Fruit fly (Drosophila melanogaster) whole organism, embryonic: ENCODE results near the gene Zw.

Experiments used
- ATbp ChIP-seq: fragments of 200-800 bp; sonication (Bioruptor generic); optimal IDR thresholded peaks from 2 replicates; lab custom pipeline; 2017; ENCODE audit warnings: missing biosample characterization, mild to moderate bottlenecking, missing genetic modification characterization, missing genetic modification reagents
- Aef1 ChIP-seq: fragments of 200-800 bp; sonication (Bioruptor generic); IDR thresholded peaks from 3 replicates; pipeline ENCODE4 v1.3.6; 2022; ENCODE audit warnings: missing biosample characterization, missing genetic modification characterization
- CG10543 ChIP-seq: fragments of 200-800 bp; sonication (Bioruptor generic); optimal IDR thresholded peaks from 3 replicates; lab custom pipeline; 2017; ENCODE audit warnings: missing biosample characterization, mild to moderate bottlenecking, missing genetic modification characterization, moderate library complexity
- CG14050 ChIP-seq: fragments of 200-800 bp; sonication (Bioruptor generic); IDR thresholded peaks from 3 replicates; pipeline ENCODE4 v1.3.6; 2022; ENCODE audit warnings: missing biosample characterization, missing genetic modification characterization
- CG14965 ChIP-seq: fragments of 200-800 bp; sonication (Bioruptor generic); optimal IDR thresholded peaks from 2 replicates; lab custom pipeline; 2016; ENCODE audit warnings: missing biosample characterization, missing genetic modification characterization, borderline replicate concordance
- CG15269 ChIP-seq: fragments of 200-800 bp; sonication (Bioruptor generic); optimal IDR thresholded peaks from 2 replicates; lab custom pipeline; 2018; ENCODE audit warnings: missing biosample characterization, mild to moderate bottlenecking, missing genetic modification characterization, moderate library complexity
- CG1647 ChIP-seq: fragments of 200-800 bp; sonication (Bioruptor generic); optimal IDR thresholded peaks from 3 replicates; lab custom pipeline; 2016; ENCODE audit warnings: missing biosample characterization, missing genetic modification characterization
- CG2889 ChIP-seq: fragments of 200-800 bp; sonication (Bioruptor generic); IDR thresholded peaks from 3 replicates; pipeline ENCODE4 v1.3.6; 2022; ENCODE audit warnings: missing biosample characterization, missing genetic modification characterization
- CG30403 ChIP-seq: fragments of 200-800 bp; sonication (Bioruptor generic); optimal IDR thresholded peaks from 3 replicates; lab custom pipeline; 2016; ENCODE audit warnings: missing biosample characterization, missing genetic modification characterization
- CG31224 ChIP-seq: fragments of 200-800 bp; sonication (Bioruptor generic); IDR thresholded peaks from 2 replicates; pipeline ENCODE4 v1.3.6; 2022; ENCODE audit warnings: missing biosample characterization, missing genetic modification characterization
- CG3838 ChIP-seq: fragments of 200-800 bp; sonication (Bioruptor generic); optimal IDR thresholded peaks from 3 replicates; lab custom pipeline; 2016; ENCODE audit warnings: missing biosample characterization, missing genetic modification characterization
- CG42726 ChIP-seq: fragments of 200-800 bp; sonication (Bioruptor generic); IDR thresholded peaks from 2 replicates; pipeline ENCODE4 v1.3.6; 2022; ENCODE audit warnings: missing biosample characterization, missing genetic modification characterization; ENCODE audit not compliant: partially characterized antibody
- CG4360 ChIP-seq: fragments of 200-800 bp; sonication (Bioruptor generic); IDR thresholded peaks from 2 replicates; pipeline ENCODE4 v1.3.6; 2022; ENCODE audit warnings: missing biosample characterization, missing genetic modification characterization
- CG6791 ChIP-seq: fragments of 200-800 bp; sonication (Bioruptor generic); IDR thresholded peaks from 3 replicates; pipeline ENCODE4 v1.3.6; 2022; ENCODE audit warnings: missing biosample characterization, missing genetic modification characterization; ENCODE audit not compliant: partially characterized antibody
- CG8765 ChIP-seq: fragments of 200-800 bp; sonication (Bioruptor generic); IDR thresholded peaks from 2 replicates; pipeline ENCODE4 v1.3.6; 2022; ENCODE audit warnings: missing biosample characterization, missing genetic modification characterization
- CG9215 ChIP-seq: fragments of 200-800 bp; sonication (Bioruptor generic); IDR thresholded peaks from 2 replicates; pipeline ENCODE4 v1.3.6; 2022; ENCODE audit warnings: missing biosample characterization, missing genetic modification characterization
- CG9609 ChIP-seq: fragments of 200-800 bp; sonication (Bioruptor generic); optimal IDR thresholded peaks from 3 replicates; lab custom pipeline; 2016; ENCODE audit warnings: missing biosample characterization, missing genetic modification characterization
- CG9817 ChIP-seq: fragments of 200-800 bp; sonication (Bioruptor generic); optimal IDR thresholded peaks from 2 replicates; lab custom pipeline; 2018; ENCODE audit warnings: missing biosample characterization, mild to moderate bottlenecking, missing genetic modification characterization, moderate library complexity
- CrebB ChIP-seq: fragments of 200-800 bp; sonication (Bioruptor generic); optimal IDR thresholded peaks from 3 replicates; lab custom pipeline; 2018; ENCODE audit warnings: missing biosample characterization, mild to moderate bottlenecking, missing genetic modification characterization
- Dek ChIP-seq: fragments of 200-800 bp; sonication (Bioruptor generic); optimal IDR thresholded peaks from 3 replicates; lab custom pipeline; 2019; ENCODE audit warnings: missing biosample characterization, mild to moderate bottlenecking, missing genetic modification characterization, moderate library complexity
- Dref ChIP-seq: fragments of 200-800 bp; sonication (Bioruptor generic); IDR thresholded peaks from 2 replicates; pipeline ENCODE4 v1.3.6; 2022; ENCODE audit warnings: missing biosample characterization, missing genetic modification characterization
- H15 ChIP-seq: fragments of 200-800 bp; sonication (Bioruptor generic); IDR thresholded peaks from 3 replicates; pipeline ENCODE4 v1.3.6; 2022; ENCODE audit warnings: missing biosample characterization, missing genetic modification characterization
- HLH4C ChIP-seq: fragments of 200-800 bp; sonication (Bioruptor generic); IDR thresholded peaks from 3 replicates; pipeline ENCODE4 v1.3.6; 2022; ENCODE audit warnings: missing biosample characterization, missing genetic modification characterization; ENCODE audit not compliant: partially characterized antibody
- Hr78 ChIP-seq, 2 experiments: fragments of 200-800 bp in 1 of 2; fragments of >200 bp in 1 of 2; sonication (Bioruptor generic) in 1 of 2; optimal IDR thresholded peaks; 2 replicates each; lab custom pipeline; 2017 to 2019; ENCODE audit warnings: missing biosample characterization in 2 of 2, missing genetic modification characterization in 2 of 2, mild to moderate bottlenecking in 1 of 2, moderate library complexity in 1 of 2
- Oaz ChIP-seq: fragments of 200-800 bp; sonication (Bioruptor generic); IDR thresholded peaks from 2 replicates; pipeline ENCODE4 v1.3.6; 2022; ENCODE audit warnings: missing biosample characterization, missing genetic modification characterization
- Six4 ChIP-seq: fragments of 200-800 bp; sonication (Bioruptor generic); optimal IDR thresholded peaks from 2 replicates; lab custom pipeline; 2016; ENCODE audit warnings: missing biosample characterization, missing genetic modification characterization
- amos ChIP-seq: fragments of 200-800 bp; sonication (Bioruptor generic); IDR thresholded peaks from 2 replicates; pipeline ENCODE4 v1.3.6; 2022; ENCODE audit warnings: missing biosample characterization, missing genetic modification characterization; ENCODE audit not compliant: partially characterized antibody
- ara ChIP-seq: fragments of 200-800 bp; sonication (Bioruptor generic); IDR thresholded peaks from 2 replicates; pipeline ENCODE4 v1.3.6; 2022; ENCODE audit warnings: missing biosample characterization, missing genetic modification characterization
- bcd ChIP-seq: fragments of 200-800 bp; sonication (Bioruptor generic); optimal IDR thresholded peaks from 2 replicates; lab custom pipeline; 2017; ENCODE audit warnings: missing biosample characterization, mild to moderate bottlenecking, missing genetic modification characterization
- chif ChIP-seq, 2 experiments: fragments of 200-800 bp; sonication (Bioruptor generic); optimal IDR thresholded peaks; 3 replicates each; lab custom pipeline; 2016; ENCODE audit warnings: missing biosample characterization in 2 of 2, missing genetic modification characterization in 2 of 2
- chm ChIP-seq: fragments of 200-800 bp; sonication (Bioruptor generic); IDR thresholded peaks from 2 replicates; pipeline ENCODE4 v1.3.6; 2022; ENCODE audit warnings: missing biosample characterization, missing genetic modification characterization
- ci ChIP-seq: fragments of 200-800 bp; sonication (Bioruptor generic); IDR thresholded peaks from 3 replicates; pipeline ENCODE4 v1.3.6; 2022; ENCODE audit warnings: missing biosample characterization, missing genetic modification characterization
- danr ChIP-seq: fragments of 200-800 bp; sonication (Bioruptor generic); IDR thresholded peaks from 2 replicates; pipeline ENCODE4 v1.3.6; 2022; ENCODE audit warnings: missing biosample characterization, missing genetic modification characterization
- dmrt11E ChIP-seq: fragments of 200-800 bp; sonication (Bioruptor generic); optimal IDR thresholded peaks from 3 replicates; lab custom pipeline; 2018; ENCODE audit warnings: missing biosample characterization, mild to moderate bottlenecking, missing genetic modification characterization, moderate library complexity
- en ChIP-seq: fragments of 200-800 bp; sonication (Bioruptor generic); optimal IDR thresholded peaks from 2 replicates; lab custom pipeline; 2016; ENCODE audit warnings: missing biosample characterization, missing genetic modification characterization
- hkb ChIP-seq, 2 experiments: fragments of 200-800 bp in 1 of 2; fragments of >200 bp in 1 of 2; sonication (Bioruptor generic) in 1 of 2; IDR thresholded peaks in 1 of 2; optimal IDR thresholded peaks in 1 of 2; 2 replicates each; pipeline versions ENCODE4 v1.3.6 to Lab custom; 2017 to 2022; ENCODE audit warnings: missing biosample characterization in 1 of 2, missing genetic modification characterization in 1 of 2
- inv ChIP-seq: fragments of 200-800 bp; sonication (Bioruptor generic); IDR thresholded peaks from 2 replicates; pipeline ENCODE4 v1.3.6; 2022; ENCODE audit warnings: missing biosample characterization, missing genetic modification characterization; ENCODE audit not compliant: partially characterized antibody
- jing ChIP-seq: fragments of 200-800 bp; sonication (Bioruptor generic); optimal IDR thresholded peaks from 2 replicates; lab custom pipeline; 2018; ENCODE audit warnings: missing biosample characterization, mild to moderate bottlenecking, missing genetic modification characterization
- knrl ChIP-seq: fragments of 200-800 bp; sonication (Bioruptor generic); IDR thresholded peaks from 3 replicates; pipeline ENCODE4 v1.3.6; 2022; ENCODE audit warnings: missing biosample characterization, missing genetic modification characterization; ENCODE audit not compliant: partially characterized antibody
- lmd ChIP-seq: fragments of 200-800 bp; sonication (Bioruptor generic); IDR thresholded peaks from 2 replicates; pipeline ENCODE4 v1.3.6; 2022; ENCODE audit warnings: missing biosample characterization, missing genetic modification characterization
- mirr ChIP-seq: fragments of 200-800 bp; sonication (Bioruptor generic); optimal IDR thresholded peaks from 3 replicates; lab custom pipeline; 2018; ENCODE audit warnings: missing biosample characterization, mild to moderate bottlenecking, missing genetic modification characterization
- nerfin-2 ChIP-seq: fragments of 200-800 bp; sonication (Bioruptor generic); IDR thresholded peaks from 2 replicates; pipeline ENCODE4 v1.3.6; 2022; ENCODE audit warnings: missing biosample characterization, missing genetic modification characterization; ENCODE audit not compliant: partially characterized antibody
- nom ChIP-seq: fragments of 200-800 bp; sonication (Bioruptor generic); optimal IDR thresholded peaks from 2 replicates; lab custom pipeline; 2017; ENCODE audit warnings: missing biosample characterization, missing genetic modification characterization, mild to moderate bottlenecking, moderate library complexity, missing genetic modification reagents
- org-1 ChIP-seq: fragments of 200-800 bp; sonication (Bioruptor generic); optimal IDR thresholded peaks from 2 replicates; lab custom pipeline; 2017; ENCODE audit warnings: missing biosample characterization, missing genetic modification characterization
- sug ChIP-seq: fragments of 200-800 bp; optimal IDR thresholded peaks from 2 replicates; lab custom pipeline; 2019; ENCODE audit warnings: missing biosample characterization, mild to moderate bottlenecking, missing genetic modification characterization, moderate library complexity
- tna ChIP-seq: fragments of 200-800 bp; sonication (Bioruptor generic); IDR thresholded peaks from 2 replicates; pipeline ENCODE4 v1.3.6; 2022; ENCODE audit warnings: missing biosample characterization, missing genetic modification characterization; ENCODE audit not compliant: partially characterized antibody
- ttk ChIP-seq: fragments of 200-800 bp; sonication (Bioruptor generic); IDR thresholded peaks from 2 replicates; pipeline ENCODE4 v2.1.2; 2022; ENCODE audit warnings: missing biosample characterization, missing genetic modification characterization
- wdn ChIP-seq: fragments of 200-800 bp; sonication (Bioruptor generic); IDR thresholded peaks from 2 replicates; pipeline ENCODE4 v1.3.6; 2022; ENCODE audit warnings: missing biosample characterization, missing genetic modification characterization

Zw gene

DNA sequence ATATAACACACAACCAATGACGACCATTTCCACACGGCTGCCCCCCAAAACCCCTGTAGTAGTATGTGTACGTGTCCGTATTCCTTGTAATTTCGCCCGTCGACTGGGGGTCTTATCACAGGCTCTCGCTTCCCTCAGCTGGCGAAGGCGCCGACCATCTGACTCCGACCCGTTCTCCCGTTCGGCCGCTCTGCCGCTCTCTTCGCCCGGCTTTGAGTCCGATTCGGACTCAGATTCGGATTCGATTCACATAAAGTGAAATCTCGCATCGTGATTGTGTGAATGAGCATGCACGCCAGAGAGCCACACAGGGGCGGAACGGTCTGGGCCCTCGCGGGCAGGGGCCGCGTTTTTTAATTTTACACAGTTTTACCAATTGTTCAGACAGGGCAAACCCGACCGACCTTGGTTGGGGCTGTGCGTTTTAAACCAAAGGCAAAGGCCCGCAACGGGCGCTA, 1.3 kb upstream of the Zw start (continued):
- TF ChIP-seq chm = peak; percentile 26; the same call in 1 of the 2 replicates
- peak in 1 of 2 experiments; percentile 8 for TF ChIP-seq chif (GFP tag; optimal IDR thresholded peaks at IDR 0.05; lab: Kevin White, UChicago)
- TF ChIP-seq wdn (GFP tag; lab: Robert Waterston, UW) = peak; percentile 29; the same call in 1 of the 2 replicates
- TF ChIP-seq Dek (tag; lab: Kevin White, UChicago) = peak; percentile 13
- TF ChIP-seq Six4 (GFP tag; lab: Kevin White, UChicago) = no peak
- TF ChIP-seq org-1 = no peak
- peak; percentile 30 for TF ChIP-seq CG30403
- peak; percentile 62 for TF ChIP-seq lmd (GFP tag; lab: Robert Waterston, UW)
- TF ChIP-seq en (GFP tag; lab: Kevin White, UChicago) = no peak
- TF ChIP-seq Dref (GFP tag; lab: Robert Waterston, UW) = 0 out of 2 replicates have a peak, but pooled peaks have one; percentile 17
- TF ChIP-seq CG1647 (GFP tag; lab: Kevin White, UChicago) = no peak
- peak; percentile 73 for TF ChIP-seq Aef1
- no peak for TF ChIP-seq ATbp
- no peak for TF ChIP-seq jing (GFP tag; lab: Kevin White, UChicago)
- TF ChIP-seq dmrt11E (tag; lab: Kevin White, UChicago) = no peak
- no peak for TF ChIP-seq danr (GFP tag; lab: Robert Waterston, UW)
- TF ChIP-seq CG4360 = 0 out of 2 replicates have a peak, but pooled peaks have one; percentile 10
- peak; percentile 71 for TF ChIP-seq CG6791
- TF ChIP-seq HLH4C (GFP tag; lab: Robert Waterston, UW) = peak; percentile 57; the same call in 2 of the 3 replicates
- no peak for TF ChIP-seq CG14965 (GFP tag; lab: Kevin White, UChicago)
- peak; percentile 63; the same call in 1 of the 3 replicates for TF ChIP-seq CG2889 (GFP tag; lab: Robert Waterston, UW)
- TF ChIP-seq inv = peak; percentile 67
- 0 out of 2 replicates have a peak, but pooled peaks have one; percentile 6 for TF ChIP-seq CG8765 (GFP tag; lab: Robert Waterston, UW)
- peak in 1 of 2 experiments; percentile 2 for TF ChIP-seq Hr78 (GFP tag; optimal IDR thresholded peaks at IDR 0.05; lab: Kevin White, UChicago)
- TF ChIP-seq Oaz (GFP tag; lab: Robert Waterston, UW) = no peak
- TF ChIP-seq CG9609 = peak; percentile 35
- peak; percentile 70 for TF ChIP-seq amos (GFP tag; lab: Robert Waterston, UW)
- no peak for TF ChIP-seq CrebB (tag; lab: Kevin White, UChicago)
- TF ChIP-seq mirr = no peak
- TF ChIP-seq CG31224 (GFP tag; lab: Robert Waterston, UW) = peak; percentile 42; the same call in 1 of the 2 replicates
- peak; percentile 51; the same call in 1 of the 3 replicates for TF ChIP-seq H15
- peak; percentile 86 for TF ChIP-seq sug (tag; lab: Kevin White, UChicago)
- TF ChIP-seq CG3838 = no peak
- TF ChIP-seq nerfin-2 (GFP tag; lab: Robert Waterston, UW) = peak; percentile 54; the same call in 1 of the 2 replicates
- no peak for TF ChIP-seq hkb (optimal IDR thresholded peaks at IDR 0.05; lab: Kevin White, UChicago)
- TF ChIP-seq hkb (GFP tag; IDR thresholded peaks at IDR 0.05; lab: Robert Waterston, UW) = peak; percentile 31; the same call in 1 of the 2 replicates
- TF ChIP-seq nom (GFP tag; lab: Kevin White, UChicago) = peak; percentile 24
- peak; percentile 11 for TF ChIP-seq CG15269 (tag; lab: Kevin White, UChicago)
- TF ChIP-seq bcd (GFP tag; lab: Kevin White, UChicago) = peak; percentile 23
- no peak for TF ChIP-seq CG14050 (GFP tag; lab: Robert Waterston, UW)
- TF ChIP-seq ara (GFP tag; lab: Robert Waterston, UW) = 0 out of 2 replicates have a peak, but pooled peaks have one; percentile 29
- no peak for TF ChIP-seq CG10543 (GFP tag; lab: Kevin White, UChicago)
- peak; percentile 25 for TF ChIP-seq CG9817 (tag; lab: Kevin White, UChicago)
- peak; percentile 41; the same call in 1 of the 2 replicates for TF ChIP-seq ttk (GFP tag; lab: Robert Waterston, UW)
- TF ChIP-seq tna (GFP tag; lab: Robert Waterston, UW) = peak; percentile 43; the same call in 1 of the 2 replicates
- TF ChIP-seq knrl = peak; percentile 64; the same call in 2 of the 3 replicates
- TF ChIP-seq CG42726 (GFP tag; lab: Robert Waterston, UW) = peak; percentile 82
- TF ChIP-seq ci (GFP tag; lab: Robert Waterston, UW) = peak; percentile 60
- TF ChIP-seq CG9215 = peak; percentile 62
